Worm (Caenorhabditis elegans) whole organism, late embryonic: Measurements from ENCODE around the gene T04F8.8.

Source experiments
- C08G9.2 ChIP-seq: sonication (generic microtip); optimal IDR thresholded peaks from 2 replicates; lab custom pipeline; 2016; ENCODE audit warnings: mild to moderate bottlenecking, missing genetic modification characterization, moderate library complexity, missing compliant biosample characterization
- C38D4.7 ChIP-seq: fragments of 200-800 bp; sonication (Bioruptor generic); optimal IDR thresholded peaks from 2 replicates; lab custom pipeline; 2018; ENCODE audit warnings: mild to moderate bottlenecking, missing genetic modification characterization, moderate library complexity, missing compliant biosample characterization
- K02D7.2 ChIP-seq: sonication (generic microtip); optimal IDR thresholded peaks from 2 replicates; lab custom pipeline; 2017; ENCODE audit warnings: mild to moderate bottlenecking, missing genetic modification characterization, missing compliant biosample characterization
- T23F11.4 ChIP-seq: fragments of 200-800 bp; sonication (Bioruptor generic); optimal IDR thresholded peaks from 2 replicates; lab custom pipeline; 2018; ENCODE audit warnings: mild to moderate bottlenecking, missing genetic modification characterization, missing compliant biosample characterization
- Y22D7AL.16 ChIP-seq: sonication (generic microtip); optimal IDR thresholded peaks from 2 replicates; lab custom pipeline; 2016; ENCODE audit warnings: missing genetic modification characterization, missing compliant biosample characterization
- ahr-1 ChIP-seq: sonication (generic microtip); optimal IDR thresholded peaks from 2 replicates; lab custom pipeline; 2016; ENCODE audit warnings: missing genetic modification characterization, missing compliant biosample characterization
- ama-1 ChIP-seq: fragments of 150-350 bp; optimal IDR thresholded peaks from 2 replicates; lab custom pipeline; 2014
- ceh-14 ChIP-seq: sonication (generic microtip); optimal IDR thresholded peaks from 2 replicates; lab custom pipeline; 2016; ENCODE audit warnings: missing genotype, missing genetic modification characterization, missing compliant biosample characterization
- ceh-19 ChIP-seq: fragments of 200-800 bp; sonication (Bioruptor generic); optimal IDR thresholded peaks from 2 replicates; lab custom pipeline; 2018; ENCODE audit warnings: mild to moderate bottlenecking, missing genetic modification characterization, missing compliant biosample characterization
- ceh-22 ChIP-seq: sonication (generic microtip); optimal IDR thresholded peaks from 2 replicates; lab custom pipeline; 2017; ENCODE audit warnings: missing biosample characterization, missing genetic modification characterization
- ceh-24 ChIP-seq: sonication (generic microtip); optimal IDR thresholded peaks from 2 replicates; lab custom pipeline; 2016; ENCODE audit warnings: mild to moderate bottlenecking, missing genetic modification characterization, missing compliant biosample characterization
- ceh-30 ChIP-seq: fragments of 150-350 bp; optimal IDR thresholded peaks from 2 replicates; lab custom pipeline; 2014; ENCODE audit warnings: missing biosample characterization, missing genetic modification characterization
- ceh-31 ChIP-seq: sonication (generic microtip); optimal IDR thresholded peaks from 2 replicates; lab custom pipeline; 2016; ENCODE audit warnings: missing genetic modification characterization, missing compliant biosample characterization
- ceh-34 ChIP-seq: sonication (generic microtip); optimal IDR thresholded peaks from 2 replicates; lab custom pipeline; 2016; ENCODE audit warnings: mild to moderate bottlenecking, missing genetic modification characterization, missing compliant biosample characterization
- ceh-48 ChIP-seq: sonication (generic microtip); optimal IDR thresholded peaks from 2 replicates; lab custom pipeline; 2016; ENCODE audit warnings: missing genetic modification characterization, inconsistent platforms, missing compliant biosample characterization
- dmd-4 ChIP-seq: sonication (generic microtip); optimal IDR thresholded peaks from 2 replicates; lab custom pipeline; 2016; ENCODE audit warnings: borderline replicate concordance, missing genetic modification characterization, missing compliant biosample characterization
- elt-2 ChIP-seq: sonication (generic microtip); optimal IDR thresholded peaks from 2 replicates; lab custom pipeline; 2016; ENCODE audit warnings: missing genetic modification reagents, missing genetic modification characterization, missing compliant biosample characterization
- eyg-1 ChIP-seq: sonication (generic microtip); optimal IDR thresholded peaks from 2 replicates; lab custom pipeline; 2016; ENCODE audit warnings: missing genotype, missing genetic modification characterization, missing compliant biosample characterization
- fax-1 ChIP-seq: sonication (generic microtip); optimal IDR thresholded peaks from 2 replicates; lab custom pipeline; 2016; ENCODE audit warnings: missing genotype, missing genetic modification characterization, missing compliant biosample characterization
- fkh-10 ChIP-seq: fragments of 150-350 bp; optimal IDR thresholded peaks from 2 replicates; lab custom pipeline; 2014; ENCODE audit warnings: missing biosample characterization, missing genetic modification reagents, missing genetic modification characterization
- fkh-6 ChIP-seq: sonication (generic microtip); optimal IDR thresholded peaks from 2 replicates; lab custom pipeline; 2016; ENCODE audit warnings: missing genetic modification characterization, missing compliant biosample characterization
- hlh-13 ChIP-seq: fragments of 200-800 bp; sonication (Bioruptor generic); optimal IDR thresholded peaks from 2 replicates; lab custom pipeline; 2018; ENCODE audit warnings: mild to moderate bottlenecking, missing genetic modification characterization, missing compliant biosample characterization
- hlh-15 ChIP-seq: sonication (generic microtip); optimal IDR thresholded peaks from 2 replicates; lab custom pipeline; 2016; ENCODE audit warnings: missing genetic modification characterization, missing compliant biosample characterization
- hlh-30 ChIP-seq: sonication (generic microtip); optimal IDR thresholded peaks from 2 replicates; lab custom pipeline; 2017; ENCODE audit warnings: antibody characterized with exemption, missing genetic modification characterization, missing compliant biosample characterization; ENCODE audit not compliant: insufficient read depth
- hlh-8 ChIP-seq: sonication (generic microtip); optimal IDR thresholded peaks from 2 replicates; lab custom pipeline; 2016; ENCODE audit warnings: missing genotype, missing genetic modification characterization, missing compliant biosample characterization
- lim-6 ChIP-seq: sonication (generic microtip); optimal IDR thresholded peaks from 2 replicates; lab custom pipeline; 2016; ENCODE audit warnings: missing genetic modification characterization, missing compliant biosample characterization
- lin-11 ChIP-seq: fragments of 200-800 bp; sonication (Bioruptor generic); optimal IDR thresholded peaks from 2 replicates; lab custom pipeline; 2018; ENCODE audit warnings: mild to moderate bottlenecking, missing genetic modification characterization, missing compliant biosample characterization
- madf-2 ChIP-seq: sonication (generic microtip); optimal IDR thresholded peaks from 2 replicates; lab custom pipeline; 2017; ENCODE audit warnings: missing genetic modification characterization, missing compliant biosample characterization
- mec-3 ChIP-seq: sonication (generic microtip); optimal IDR thresholded peaks from 2 replicates; lab custom pipeline; 2016; ENCODE audit warnings: borderline replicate concordance, missing genetic modification characterization, missing compliant biosample characterization
- nfya-1 ChIP-seq: sonication (generic microtip); optimal IDR thresholded peaks from 2 replicates; lab custom pipeline; 2017; ENCODE audit warnings: missing genetic modification characterization, mild to moderate bottlenecking, missing compliant biosample characterization, antibody characterized with exemption, moderate library complexity
- nhr-232 ChIP-seq: sonication (generic microtip); optimal IDR thresholded peaks from 2 replicates; lab custom pipeline; 2016; ENCODE audit warnings: missing genetic modification characterization, missing compliant biosample characterization
- odd-2 ChIP-seq: sonication (generic microtip); optimal IDR thresholded peaks from 2 replicates; lab custom pipeline; 2017; ENCODE audit warnings: antibody characterized with exemption, mild to moderate bottlenecking, missing genetic modification characterization, missing compliant biosample characterization
- pag-3 ChIP-seq: sonication (generic microtip); optimal IDR thresholded peaks from 2 replicates; lab custom pipeline; 2016; ENCODE audit warnings: missing compliant biosample characterization, missing genetic modification characterization, borderline replicate concordance
- pax-1 ChIP-seq: fragments of 150-350 bp; optimal IDR thresholded peaks from 2 replicates; lab custom pipeline; 2014; ENCODE audit warnings: missing biosample characterization, missing genetic modification characterization
- pros-1 ChIP-seq: fragments of 150-350 bp; optimal IDR thresholded peaks from 2 replicates; lab custom pipeline; 2014; ENCODE audit warnings: missing biosample characterization, missing genetic modification reagents, missing genetic modification characterization
- sox-4 ChIP-seq: sonication (generic microtip); optimal IDR thresholded peaks from 2 replicates; lab custom pipeline; 2017; ENCODE audit warnings: mild to moderate bottlenecking, missing genetic modification characterization, inconsistent platforms, missing compliant biosample characterization
- syd-9 ChIP-seq: sonication (generic microtip); optimal IDR thresholded peaks from 2 replicates; lab custom pipeline; 2016; ENCODE audit warnings: mild to moderate bottlenecking, missing genetic modification characterization, moderate library complexity, missing compliant biosample characterization
- tbx-7 ChIP-seq: sonication (generic microtip); optimal IDR thresholded peaks from 2 replicates; lab custom pipeline; 2016; ENCODE audit warnings: missing genotype, missing genetic modification characterization, missing compliant biosample characterization
- unc-3 ChIP-seq, 2 experiments: fragments of 200-800 bp in 1 of 2; sonication (Bioruptor generic) in 1 of 2; sonication (generic microtip) in 1 of 2; conservative IDR thresholded peaks in 1 of 2; optimal IDR thresholded peaks in 1 of 2; 2 replicates each; pipeline versions ENCODE4 v1.3.6 to Lab custom; 2016 to 2022; ENCODE audit warnings: missing compliant biosample characterization in 2 of 2, missing genetic modification characterization in 2 of 2, missing genetic modification reagents in 1 of 2
- unc-42 ChIP-seq: sonication (generic microtip); optimal IDR thresholded peaks from 2 replicates; lab custom pipeline; 2016; ENCODE audit warnings: missing genotype, missing genetic modification characterization, missing compliant biosample characterization
- unc-55 ChIP-seq: sonication (generic microtip); optimal IDR thresholded peaks from 2 replicates; lab custom pipeline; 2017; ENCODE audit warnings: missing biosample characterization, missing genetic modification reagents, missing genetic modification characterization
- unc-86 ChIP-seq: sonication (generic microtip); optimal IDR thresholded peaks from 2 replicates; lab custom pipeline; 2016; ENCODE audit warnings: missing genetic modification characterization, missing compliant biosample characterization
- zip-5 ChIP-seq: sonication (generic microtip); optimal IDR thresholded peaks from 2 replicates; lab custom pipeline; 2016; ENCODE audit warnings: missing genetic modification characterization, missing compliant biosample characterization

Gene T04F8.8

ce11 chrX:11662557-11662956 lies 15.3 kb downstream of the T04F8.8 start (continued):
- TF ChIP-seq tbx-7 (tag; lab: Kevin White, UChicago), result no peak
- TF ChIP-seq ceh-48 (tag; lab: Kevin White, UChicago), result no peak
- TF ChIP-seq elt-2 (tag; lab: Kevin White, UChicago), result peak; percentile 48
- TF ChIP-seq ceh-34 (tag; lab: Kevin White, UChicago), result peak; percentile 31
- no peak for TF ChIP-seq C38D4.7
- TF ChIP-seq ceh-22 (tag; lab: Kevin White, UChicago), result no peak
- TF ChIP-seq ceh-30 (tag; lab: Kevin White, UChicago), result no peak
- no peak for TF ChIP-seq ceh-31 (tag; lab: Kevin White, UChicago)
- no peak for TF ChIP-seq fax-1 (tag; lab: Kevin White, UChicago)
- no peak for TF ChIP-seq pros-1
- TF ChIP-seq eyg-1 (tag; lab: Kevin White, UChicago), result no peak
- TF ChIP-seq zip-5 (tag; lab: Kevin White, UChicago), result no peak
- TF ChIP-seq pax-1 (tag; lab: Kevin White, UChicago), result no peak
- TF ChIP-seq, all 69 proteins: peak for 7

ce11 chrX:11664184-11664583 lies 16.9 kb downstream of the T04F8.8 start:
- TF ChIP-seq unc-3 (GFP tag; conservative IDR thresholded peaks at IDR 0.05; lab: Robert Waterston, UW), result no peak
- no peak for TF ChIP-seq unc-3 (tag; optimal IDR thresholded peaks at IDR 0.05; lab: Kevin White, UChicago)
- TF ChIP-seq unc-86, result no peak
- no peak for TF ChIP-seq ama-1
- no peak for TF ChIP-seq sox-4 (tag; lab: Kevin White, UChicago)
- no peak for TF ChIP-seq syd-9
- TF ChIP-seq ceh-19 (GFP tag; lab: Kevin White, UChicago), result no peak
- no peak for TF ChIP-seq nhr-232 (tag; lab: Kevin White, UChicago)
- TF ChIP-seq Y22D7AL.16, result no peak
- no peak for TF ChIP-seq ceh-22 (tag; lab: Kevin White, UChicago)
- TF ChIP-seq, all 69 proteins: peak for 0

DNA sequence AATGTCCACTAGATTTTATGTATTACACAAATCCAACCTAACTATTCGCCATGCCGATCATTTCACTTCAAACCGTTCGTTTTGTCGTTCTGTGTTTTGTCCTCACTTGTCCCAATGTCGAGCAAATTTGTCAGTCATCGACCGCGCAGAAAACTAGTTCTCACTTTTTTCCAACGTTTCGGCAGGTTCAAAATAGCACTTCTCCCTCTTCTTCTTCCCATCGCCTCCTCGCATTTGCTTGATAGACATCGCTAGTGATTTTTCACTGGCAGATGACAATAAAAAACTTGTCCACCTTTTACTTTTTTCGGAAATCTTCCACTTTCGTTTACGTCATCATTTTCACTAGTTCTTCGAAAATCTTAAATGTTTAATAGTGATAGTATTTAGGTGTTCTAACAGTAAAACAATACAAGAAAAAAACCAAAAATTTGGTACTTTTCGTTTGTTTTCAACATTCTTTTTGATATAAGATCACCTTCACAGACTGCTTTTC lies 18.3 kb downstream of the T04F8.8 start:
- no peak for TF ChIP-seq ahr-1 (tag; lab: Kevin White, UChicago)
- TF ChIP-seq madf-2 (tag; lab: Kevin White, UChicago), result no peak
- TF ChIP-seq ceh-31 (tag; lab: Kevin White, UChicago), result no peak
- TF ChIP-seq ceh-48 (tag; lab: Kevin White, UChicago), result no peak
- TF ChIP-seq lim-6, result no peak
- no peak for TF ChIP-seq pros-1
- no peak for TF ChIP-seq Y22D7AL.16
- TF ChIP-seq ceh-14 (tag; lab: Kevin White, UChicago), result no peak
- TF ChIP-seq ama-1, result no peak
- no peak for TF ChIP-seq hlh-8 (tag; lab: Kevin White, UChicago)
- TF ChIP-seq pax-1 (tag; lab: Kevin White, UChicago), result no peak
- no peak for TF ChIP-seq C08G9.2 (tag; lab: Kevin White, UChicago)
- TF ChIP-seq mec-3 (tag; lab: Kevin White, UChicago), result no peak
- TF ChIP-seq pag-3 (tag; lab: Kevin White, UChicago), result no peak
- TF ChIP-seq hlh-13, result no peak

DNA sequence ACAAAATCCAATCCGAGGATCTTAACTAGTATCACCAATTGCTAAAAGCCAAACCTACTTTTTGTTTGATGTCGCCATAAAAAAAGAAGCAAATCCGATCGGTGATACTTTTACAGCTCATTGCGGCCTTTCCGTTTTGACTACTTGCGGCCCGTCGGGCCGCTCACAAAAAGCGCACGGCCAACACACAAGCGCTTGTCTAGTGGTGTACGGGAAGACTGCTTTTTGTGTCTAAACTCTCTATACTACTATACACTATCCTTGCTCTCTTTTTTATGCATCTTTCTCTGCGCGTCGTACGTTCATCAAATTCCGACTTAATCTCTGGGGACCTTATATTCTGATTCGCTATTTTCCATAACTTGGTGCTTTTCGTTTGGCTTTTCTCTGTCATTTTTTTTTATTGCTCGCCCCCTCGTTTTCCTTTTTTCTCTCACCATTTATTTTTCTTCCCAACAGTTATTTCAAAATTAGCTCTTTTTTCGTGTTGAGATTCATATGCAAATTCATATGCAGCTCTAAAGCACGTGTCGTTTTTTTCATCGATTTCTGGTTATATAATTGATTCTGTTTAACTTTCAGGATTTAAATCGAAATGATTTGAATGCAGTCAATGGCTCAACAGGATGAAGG lies 19.4 kb downstream of the T04F8.8 start, which contains the start of gene noca-2:
Gene noca-2, plus strand, starts transcription at position 583 of the 633 bp plus-strand sequence.
- TF ChIP-seq tbx-7 (tag; lab: Kevin White, UChicago) (no peak), unc-86 (no peak), C38D4.7 (no peak), fkh-6 (tag; lab: Kevin White, UChicago) (no peak), odd-2 (tag; lab: Kevin White, UChicago) (no peak), ceh-19 (GFP tag; lab: Kevin White, UChicago) (no peak), ceh-48 (tag; lab: Kevin White, UChicago) (no peak), fkh-10 (GFP tag; lab: Kevin White, UChicago) (no peak), nfya-1 (peak; percentile 61), sox-4 (tag; lab: Kevin White, UChicago) (no peak), ceh-31 (tag; lab: Kevin White, UChicago) (peak; percentile 24), ceh-14 (tag; lab: Kevin White, UChicago) (no peak), ceh-24 (tag; lab: Kevin White, UChicago) (no peak), unc-55 (GFP tag; lab: Kevin White, UChicago) (peak; percentile 62), elt-2 (tag; lab: Kevin White, UChicago) (no peak), ceh-34 (tag; lab: Kevin White, UChicago) (peak; percentile 9), hlh-30 (tag; lab: Kevin White, UChicago) (no peak), nhr-232 (tag; lab: Kevin White, UChicago) (no peak), lim-6 (no peak), K02D7.2 (no peak), pag-3 (tag; lab: Kevin White, UChicago) (no peak), T23F11.4 (GFP tag; lab: Kevin White, UChicago) (no peak), hlh-15 (tag; lab: Kevin White, UChicago) (no peak), dmd-4 (tag; lab: Kevin White, UChicago) (no peak), hlh-8 (tag; lab: Kevin White, UChicago) (no peak), unc-42 (tag; lab: Kevin White, UChicago) (peak; percentile 65), lin-11 (tag; lab: Kevin White, UChicago) (no peak)
